Worm (Caenorhabditis elegans) whole organism, young adult: ENCODE results near the gene srw-84.

Experiments
- B0261.1 ChIP-seq: sonication (generic microtip); optimal IDR thresholded peaks from 2 replicates; lab custom pipeline; 2016; ENCODE audit warnings: mild to moderate bottlenecking, missing genetic modification characterization, moderate library complexity, missing compliant biosample characterization
- B0336.3 ChIP-seq: fragments of 200-800 bp; sonication (Bioruptor generic); IDR thresholded peaks from 2 replicates; pipeline ENCODE4 v1.3.6; 2022; ENCODE audit warnings: missing genetic modification characterization, missing compliant biosample characterization
- F10E7.11 ChIP-seq: sonication (generic microtip); optimal IDR thresholded peaks from 2 replicates; lab custom pipeline; 2017; ENCODE audit warnings: mild to moderate bottlenecking, missing genetic modification characterization, moderate library complexity, missing compliant biosample characterization
- F22D6.2 ChIP-seq: sonication (generic microtip); optimal IDR thresholded peaks from 2 replicates; lab custom pipeline; 2016; ENCODE audit warnings: mild to moderate bottlenecking, missing genetic modification characterization, missing compliant biosample characterization
- F49E8.2 ChIP-seq: sonication (generic microtip); optimal IDR thresholded peaks from 3 replicates; lab custom pipeline; 2017; ENCODE audit warnings: missing genetic modification characterization, mild to moderate bottlenecking, missing compliant biosample characterization, antibody characterized with exemption, moderate library complexity; ENCODE audit not compliant: insufficient read depth
- F52B5.7 ChIP-seq: sonication (generic microtip); optimal IDR thresholded peaks from 2 replicates; lab custom pipeline; 2016; ENCODE audit warnings: mild to moderate bottlenecking, missing genetic modification characterization, missing compliant biosample characterization
- F57A8.1 ChIP-seq: fragments of 200-800 bp; sonication (Bioruptor generic); optimal IDR thresholded peaks from 2 replicates; lab custom pipeline; 2018; ENCODE audit warnings: mild to moderate bottlenecking, missing genetic modification characterization, moderate library complexity, missing compliant biosample characterization
- T26A5.8 ChIP-seq: sonication (generic microtip); optimal IDR thresholded peaks from 2 replicates; lab custom pipeline; 2016; ENCODE audit warnings: missing genetic modification characterization, missing compliant biosample characterization
- Y53F4B.3 ChIP-seq: fragments of 200-800 bp; sonication (Bioruptor generic); IDR thresholded peaks from 2 replicates; pipeline ENCODE4 v1.3.6; 2022; ENCODE audit warnings: missing genetic modification reagents, missing genetic modification characterization, missing compliant biosample characterization
- akir-1 ChIP-seq: fragments of 200-800 bp; sonication (Bioruptor generic); optimal IDR thresholded peaks from 2 replicates; lab custom pipeline; 2018; ENCODE audit warnings: mild to moderate bottlenecking, missing genetic modification characterization, moderate library complexity, missing compliant biosample characterization
- aptf-2 ChIP-seq: fragments of 200-800 bp; sonication (Bioruptor generic); conservative IDR thresholded peaks from 2 replicates; pipeline ENCODE4 v1.3.6; 2022; ENCODE audit warnings: missing genetic modification reagents, missing genetic modification characterization, missing compliant biosample characterization
- bed-2 ChIP-seq: fragments of 200-800 bp; sonication (Bioruptor generic); IDR thresholded peaks from 2 replicates; pipeline ENCODE4 v1.3.6; 2022; ENCODE audit warnings: missing genetic modification reagents, missing genetic modification characterization, missing compliant biosample characterization
- dox-1 ChIP-seq: fragments of 200-800 bp; sonication (Bioruptor generic); IDR thresholded peaks from 2 replicates; pipeline ENCODE4 v1.3.6; 2022; ENCODE audit warnings: missing genetic modification reagents, missing genetic modification characterization, missing compliant biosample characterization
- dpff-1 ChIP-seq: sonication (generic microtip); optimal IDR thresholded peaks from 2 replicates; lab custom pipeline; 2017; ENCODE audit warnings: mild to moderate bottlenecking, missing genetic modification characterization, missing compliant biosample characterization
- dpl-1 ChIP-seq: fragments of 150-350 bp; optimal IDR thresholded peaks from 2 replicates; lab custom pipeline; 2014; ENCODE audit warnings: missing biosample characterization, missing genetic modification reagents, missing genetic modification characterization
- efl-1 ChIP-seq: fragments of 150-350 bp; optimal IDR thresholded peaks from 2 replicates; lab custom pipeline; 2014; ENCODE audit warnings: missing biosample characterization, missing genetic modification reagents, missing genetic modification characterization
- ets-4 ChIP-seq: fragments of 200-800 bp; sonication (Bioruptor generic); optimal IDR thresholded peaks from 2 replicates; lab custom pipeline; 2018; ENCODE audit warnings: mild to moderate bottlenecking, missing genetic modification characterization, missing compliant biosample characterization
- him-1 ChIP-seq: sonication (generic microtip); optimal IDR thresholded peaks from 2 replicates; lab custom pipeline; 2016; ENCODE audit warnings: missing genotype, missing genetic modification reagents, missing genetic modification characterization, missing compliant biosample characterization
- hrde-1 ChIP-seq: sonication (generic microtip); optimal IDR thresholded peaks from 2 replicates; lab custom pipeline; 2016; ENCODE audit warnings: missing genetic modification characterization, mild to moderate bottlenecking, missing compliant biosample characterization, moderate library complexity, missing genotype, missing genetic modification reagents, borderline replicate concordance
- hsf-1 ChIP-seq: fragments of 200-800 bp; sonication (Bioruptor generic); IDR thresholded peaks from 2 replicates; pipeline ENCODE4 v1.3.6; 2022; ENCODE audit warnings: missing genetic modification reagents, missing genetic modification characterization, missing compliant biosample characterization
- lin-26 ChIP-seq: fragments of 200-800 bp; sonication (Bioruptor generic); IDR thresholded peaks from 2 replicates; pipeline ENCODE4 v1.3.6; 2022; ENCODE audit warnings: missing genetic modification reagents, missing genetic modification characterization, missing compliant biosample characterization
- lin-54 ChIP-seq: fragments of 200-800 bp; sonication (Bioruptor generic); optimal IDR thresholded peaks from 2 replicates; lab custom pipeline; 2018; ENCODE audit warnings: mild to moderate bottlenecking, missing genetic modification characterization, missing compliant biosample characterization
- lsl-1 ChIP-seq: fragments of 200-800 bp; sonication (Bioruptor generic); optimal IDR thresholded peaks from 2 replicates; lab custom pipeline; 2018; ENCODE audit warnings: mild to moderate bottlenecking, missing genetic modification characterization, moderate library complexity, missing compliant biosample characterization
- madf-3 ChIP-seq: fragments of 200-800 bp; sonication (Bioruptor generic); IDR thresholded peaks from 2 replicates; pipeline ENCODE4 v1.3.6; 2022; ENCODE audit warnings: missing genetic modification reagents, missing genetic modification characterization, missing compliant biosample characterization
- madf-8 ChIP-seq: fragments of 200-800 bp; sonication (Bioruptor generic); conservative IDR thresholded peaks from 2 replicates; pipeline ENCODE4 v1.3.6; 2022; ENCODE audit warnings: missing genetic modification reagents, missing genetic modification characterization, missing compliant biosample characterization
- nfyb-1 ChIP-seq: fragments of 200-800 bp; sonication (Bioruptor generic); IDR thresholded peaks from 2 replicates; pipeline ENCODE4 v1.3.6; 2022; ENCODE audit warnings: missing genetic modification reagents, missing genetic modification characterization, missing compliant biosample characterization
- nhr-120 ChIP-seq: fragments of 200-800 bp; sonication (Bioruptor generic); IDR thresholded peaks from 2 replicates; pipeline ENCODE4 v1.3.6; 2022; ENCODE audit warnings: missing genetic modification characterization, missing compliant biosample characterization
- nhr-179 ChIP-seq: sonication (generic microtip); optimal IDR thresholded peaks from 2 replicates; lab custom pipeline; 2016; ENCODE audit warnings: mild to moderate bottlenecking, missing genetic modification characterization, missing compliant biosample characterization
- nhr-27 ChIP-seq: fragments of 200-800 bp; sonication (Bioruptor generic); optimal IDR thresholded peaks from 2 replicates; lab custom pipeline; 2018; ENCODE audit warnings: mild to moderate bottlenecking, missing genetic modification characterization, moderate library complexity, missing compliant biosample characterization
- nhr-90 ChIP-seq: sonication (generic microtip); optimal IDR thresholded peaks from 2 replicates; lab custom pipeline; 2016; ENCODE audit warnings: missing genotype, mild to moderate bottlenecking, missing genetic modification characterization, missing compliant biosample characterization
- rpc-1 ChIP-seq, 2 experiments: fragments of 150-350 bp in 1 of 2; sonication (generic microtip) in 1 of 2; optimal IDR thresholded peaks; 2 replicates each; lab custom pipeline; 2014 to 2018; ENCODE audit warnings: missing biosample characterization in 1 of 2, missing genetic modification characterization in 1 of 2, missing genetic modification reagents in 1 of 2, missing genotype in 1 of 2
- snpc-1.3 ChIP-seq: sonication (generic microtip); optimal IDR thresholded peaks from 2 replicates; lab custom pipeline; 2017; ENCODE audit warnings: missing genetic modification characterization, mild to moderate bottlenecking, missing compliant biosample characterization, antibody characterized with exemption, moderate library complexity, missing genotype, missing genetic modification reagents; ENCODE audit not compliant: insufficient read depth
- snpc-4 ChIP-seq, 5 experiments: fragments of 150-350 bp in 1 of 5; sonication (generic microtip) in 4 of 5; optimal IDR thresholded peaks; 2 replicates each; lab custom pipeline; 2014 to 2018; ENCODE audit warnings: missing genetic modification characterization in 5 of 5, missing biosample characterization in 3 of 5, antibody characterized with exemption in 2 of 5, mild to moderate bottlenecking in 2 of 5, missing compliant biosample characterization in 2 of 5, missing genotype in 2 of 5, moderate library complexity in 2 of 5, missing genetic modification reagents in 1 of 5
- tlf-1 ChIP-seq: fragments of 200-800 bp; sonication (Bioruptor generic); optimal IDR thresholded peaks from 2 replicates; lab custom pipeline; 2018; ENCODE audit warnings: mild to moderate bottlenecking, missing genetic modification characterization, missing compliant biosample characterization
- unc-130 ChIP-seq: sonication (generic microtip); optimal IDR thresholded peaks from 2 replicates; lab custom pipeline; 2016; ENCODE audit warnings: missing genetic modification reagents, missing genetic modification characterization, missing compliant biosample characterization
- zfh-2 ChIP-seq: fragments of 200-800 bp; sonication (Bioruptor generic); conservative IDR thresholded peaks from 2 replicates; pipeline ENCODE4 v1.3.6; 2022; ENCODE audit warnings: missing genetic modification reagents, missing genetic modification characterization, missing compliant biosample characterization

srw-84 gene

DNA sequence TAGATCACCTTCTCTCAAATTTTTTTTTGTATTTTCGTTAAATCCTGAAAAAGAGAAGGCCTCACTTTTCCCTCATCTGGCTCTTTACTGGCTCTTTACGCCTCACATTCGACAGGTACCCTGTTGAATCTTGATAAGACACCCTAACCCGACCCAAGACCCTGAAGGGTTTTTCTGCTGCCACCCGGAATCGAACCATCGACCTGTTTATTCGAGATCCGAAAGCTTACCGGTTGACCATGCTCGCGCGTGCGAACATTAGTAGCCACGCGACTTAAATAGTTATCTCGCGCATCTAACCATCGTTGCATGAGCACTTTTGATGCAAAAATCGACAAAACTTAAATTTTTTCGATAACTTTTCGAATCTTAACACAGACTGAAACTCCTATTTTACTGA, 25.8 kb upstream of the srw-84 start:
- TF ChIP-seq rpc-1 (optimal IDR thresholded peaks at IDR 0.05; lab: Kevin White, UChicago), result no peak
- peak; percentile 56 for TF ChIP-seq rpc-1 (tag; optimal IDR thresholded peaks at IDR 0.05; lab: Kevin White, UChicago)
- 0 out of 2 replicates have a peak, but pooled peaks have one; percentile 10 for TF ChIP-seq nhr-120 (GFP tag; lab: Robert Waterston, UW)
- no peak for TF ChIP-seq akir-1 (GFP tag; lab: Kevin White, UChicago)
- no peak for TF ChIP-seq F57A8.1
- no peak for TF ChIP-seq F52B5.7

DNA sequence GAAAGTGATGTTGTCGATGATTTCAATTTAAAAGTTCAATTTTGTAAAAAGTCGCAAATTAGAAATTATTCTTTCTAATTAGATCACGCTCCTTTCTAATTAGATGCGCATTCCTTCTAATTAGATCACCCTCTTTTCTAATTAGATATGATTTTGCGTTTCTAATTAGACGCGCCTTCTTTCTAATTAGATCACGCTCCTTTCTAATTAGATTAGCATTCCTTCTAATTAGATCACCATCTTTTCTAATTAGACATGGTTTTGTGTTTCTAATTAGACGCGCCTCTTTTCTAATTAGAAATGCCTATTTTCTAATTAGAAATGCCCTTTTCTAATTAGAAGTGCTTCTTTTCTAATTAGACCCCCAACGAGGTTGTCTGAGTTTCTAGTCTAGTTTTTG, 24.4 kb upstream of the srw-84 start:
- TF ChIP-seq unc-130 (GFP tag; lab: Kevin White, UChicago) (no peak), T26A5.8 (tag; lab: Kevin White, UChicago) (no peak), nhr-90 (tag; lab: Kevin White, UChicago) (no peak), snpc-4 (GFP tag; optimal IDR thresholded peaks at IDR 0.05; lab: Kevin White, UChicago) (no peak), snpc-4 (tag; optimal IDR thresholded peaks at IDR 0.05; lab: Kevin White, UChicago) (no peak), rpc-1 (optimal IDR thresholded peaks at IDR 0.05; lab: Kevin White, UChicago) (no peak), rpc-1 (tag; optimal IDR thresholded peaks at IDR 0.05; lab: Kevin White, UChicago) (no peak), madf-3 (no peak), hsf-1 (GFP tag; lab: Robert Waterston, UW) (no peak), dpff-1 (tag; lab: Kevin White, UChicago) (no peak), hrde-1 (no peak)

DNA sequence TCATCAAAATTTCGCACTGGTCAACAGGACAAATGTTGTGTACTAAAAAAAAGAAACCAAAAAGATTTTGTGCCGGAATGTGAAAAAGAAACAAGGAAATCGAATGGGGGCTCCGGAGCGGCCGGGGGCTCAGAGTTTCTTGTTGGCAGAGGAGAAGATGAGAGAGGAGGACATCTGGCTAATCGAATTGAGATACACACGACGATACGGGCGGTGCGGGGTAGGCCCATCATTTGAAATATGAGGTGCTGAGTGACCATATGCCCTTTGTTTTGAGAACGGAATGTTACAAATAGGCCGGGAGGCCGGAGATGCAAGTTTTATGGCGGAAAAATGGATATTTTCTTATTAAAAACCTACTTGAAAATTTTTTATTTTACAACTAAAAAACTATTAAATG, 23.0 kb upstream of the srw-84 start:
- TF ChIP-seq zfh-2 (0 out of 2 replicates have a peak, but pooled peaks have one; percentile 39), lin-54 (GFP tag; lab: Kevin White, UChicago) (no peak)

DNA sequence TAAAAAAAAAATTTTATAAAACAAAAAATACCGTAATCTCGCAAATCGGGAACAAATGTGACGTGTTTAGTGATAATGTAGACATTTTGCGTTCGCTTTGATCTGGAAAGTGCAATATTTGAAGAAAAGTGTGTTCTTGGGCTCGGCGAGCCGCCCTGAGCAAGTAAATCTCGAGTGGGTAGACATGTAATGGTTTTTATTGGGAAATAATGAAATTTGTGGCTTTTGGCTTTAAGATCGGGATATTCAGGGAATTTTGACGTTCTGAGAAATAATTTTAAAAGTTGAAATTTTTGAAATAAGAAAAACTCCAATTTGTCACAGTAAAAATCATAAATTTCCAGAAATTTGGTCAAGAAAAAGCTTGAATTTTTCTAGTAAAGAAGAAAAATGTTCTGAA, 18.5 kb upstream of the srw-84 start, which contains the start of gene C14B4.2:
Gene C14B4.2, minus strand, starts transcription at position 101 of the 400 bp plus-strand sequence.
- no peak for TF ChIP-seq madf-8
- no peak for TF ChIP-seq F22D6.2
- no peak for TF ChIP-seq him-1 (tag; lab: Kevin White, UChicago)
- TF ChIP-seq snpc-4 (GFP tag; optimal IDR thresholded peaks at IDR 0.05; lab: Kevin White, UChicago), result no peak
- TF ChIP-seq snpc-4 (tag; optimal IDR thresholded peaks at IDR 0.05; lab: Kevin White, UChicago), result no peak
- no peak for TF ChIP-seq F10E7.11
- no peak for TF ChIP-seq aptf-2 (GFP tag; lab: Robert Waterston, UW)
- TF ChIP-seq dox-1 (GFP tag; lab: Robert Waterston, UW), result no peak
- no peak for TF ChIP-seq snpc-1.3 (tag; lab: Kevin White, UChicago)
- no peak for TF ChIP-seq hsf-1 (GFP tag; lab: Robert Waterston, UW)
- TF ChIP-seq bed-2 (GFP tag; lab: Robert Waterston, UW), result no peak
- no peak for TF ChIP-seq Y53F4B.3 (GFP tag; lab: Robert Waterston, UW)
- TF ChIP-seq nfyb-1, result no peak
- no peak for TF ChIP-seq nhr-120 (GFP tag; lab: Robert Waterston, UW)
- no peak for TF ChIP-seq nhr-179 (tag; lab: Kevin White, UChicago)
- no peak for TF ChIP-seq F49E8.2 (tag; lab: Kevin White, UChicago)
- TF ChIP-seq B0336.3, result no peak
- TF ChIP-seq B0261.1 (tag; lab: Kevin White, UChicago), result no peak

DNA sequence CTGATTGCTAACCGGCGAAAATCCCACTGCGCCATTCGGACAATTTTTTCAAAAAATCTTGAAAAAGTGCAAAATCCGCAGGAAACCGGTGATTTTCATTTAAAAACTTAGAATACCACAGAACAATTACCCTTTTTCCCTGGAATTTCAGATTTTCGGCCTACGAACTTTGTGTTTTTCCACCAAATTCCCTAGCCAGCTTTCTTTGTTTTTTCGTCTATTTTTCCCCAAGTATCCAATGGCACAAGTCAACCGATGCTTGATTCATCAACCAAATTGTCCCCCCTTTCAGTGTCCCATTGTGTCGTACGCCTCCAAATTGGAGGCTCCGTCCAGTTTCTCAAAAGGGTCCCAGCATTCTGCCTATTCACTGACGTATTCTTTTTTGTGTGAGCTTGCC, 10.9 kb upstream of the srw-84 start, which contains the start of gene Y43F8A.1:
Gene Y43F8A.1, plus strand, starts transcription at position 301 of the 400 bp plus-strand sequence.
- TF ChIP-seq nhr-90 (tag; lab: Kevin White, UChicago) (no peak), Y53F4B.3 (GFP tag; lab: Robert Waterston, UW) (no peak), unc-130 (GFP tag; lab: Kevin White, UChicago) (no peak), lin-26 (GFP tag; lab: Robert Waterston, UW) (no peak), tlf-1 (GFP tag; lab: Kevin White, UChicago) (no peak), F22D6.2 (no peak), dpl-1 (GFP tag; lab: Kevin White, UChicago) (no peak), lsl-1 (no peak), efl-1 (no peak), F52B5.7 (no peak), ets-4 (GFP tag; lab: Kevin White, UChicago) (no peak), nhr-27 (no peak), him-1 (tag; lab: Kevin White, UChicago) (no peak)
- TF ChIP-seq, all 124 proteins: peak for 0
